Worm (Caenorhabditis elegans): ENCODE measurements around the gene srj-13.

srj-13 gene

ce11 chrV:7434805-7435363 is 32.4 kb downstream of the srj-13 start (continued):
- TF ChIP-seq nfyb-1 (GFP tag; IDR thresholded peaks at IDR 0.05) (peak; percentile 55), Y56A3A.18 (GFP tag; IDR thresholded peaks at IDR 0.05) (0 out of 2 replicates have a peak, but pooled peaks have one; percentile 29), xnd-1 (tag; optimal IDR thresholded peaks at IDR 0.05) (no peak), hlh-12 (tag; optimal IDR thresholded peaks at IDR 0.05) (no peak), unc-62 (GFP tag; optimal IDR thresholded peaks at IDR 0.05) (no peak), tbp1 (GFP tag; optimal IDR thresholded peaks at IDR 0.05) (peak; percentile 46), hmg-1.2 (GFP tag; IDR thresholded peaks at IDR 0.05) (peak; percentile 32; the same call in 1 of the 2 replicates), Y53G8AR.9 (GFP tag; conservative IDR thresholded peaks at IDR 0.05) (peak; percentile 36; the same call in 1 of the 2 replicates), sptf-2 (GFP tag; optimal IDR thresholded peaks at IDR 0.05) (no peak), chd-7 (tag; optimal IDR thresholded peaks at IDR 0.05) (peak; percentile 25), pbrm-1 (GFP tag; IDR thresholded peaks at IDR 0.05) (no peak), madf-10 (tag; optimal IDR thresholded peaks at IDR 0.05) (peak; percentile 24), K12H6.12 (tag; optimal IDR thresholded peaks at IDR 0.05) (peak; percentile 50), nhr-80 (tag; optimal IDR thresholded peaks at IDR 0.05) (peak; percentile 45), cebp-1 (GFP tag; IDR thresholded peaks at IDR 0.05) (no peak), cebp-1 (tag; optimal IDR thresholded peaks at IDR 0.05) (peak; percentile 52)

- TF ChIP-seq lin-40 (tag; optimal IDR thresholded peaks at IDR 0.05): no peak
- peak; percentile 71 for TF ChIP-seq ama-1 (optimal IDR thresholded peaks at IDR 0.05)
- TF ChIP-seq ama-1 (GFP tag; optimal IDR thresholded peaks at IDR 0.05): no peak
- TF ChIP-seq die-1 (tag; optimal IDR thresholded peaks at IDR 0.05): no peak
- TF ChIP-seq lin-26 (GFP tag; IDR thresholded peaks at IDR 0.05): 0 out of 2 replicates have a peak, but pooled peaks have one; percentile 18
- no peak for TF ChIP-seq rec-8 (tag; optimal IDR thresholded peaks at IDR 0.05)
- TF ChIP-seq ceh-100 (GFP tag; IDR thresholded peaks at IDR 0.05): no peak
- TF ChIP-seq nfyb-1 (GFP tag; IDR thresholded peaks at IDR 0.05): 0 out of 2 replicates have a peak, but pooled peaks have one; percentile 15
Measured at ce11 chrV:7435376-7436204, 33.1 kb downstream of the srj-13 start, which contains the start of the genes ddo-2 and F25E5.8. TSS of gene ddo-2 (minus strand) at chrV:7435705. TSS of gene F25E5.8 (plus strand) at chrV:7435930.

ce11 chrV:7436509-7436908 is 34.1 kb downstream of the srj-13 start:
- 0 out of 2 replicates have a peak, but pooled peaks have one; percentile 25 for TF ChIP-seq Y53G8AR.9 (GFP tag; conservative IDR thresholded peaks at IDR 0.05)
- TF ChIP-seq tbp1 (GFP tag; optimal IDR thresholded peaks at IDR 0.05): no peak
- TF ChIP-seq atf-7 (tag; optimal IDR thresholded peaks at IDR 0.05): no peak

ce11 chrV:7436911-7437310 is 34.5 kb downstream of the srj-13 start:
- TF ChIP-seq F10E7.11 (tag; optimal IDR thresholded peaks at IDR 0.05) (no peak), fkh-3 (tag; optimal IDR thresholded peaks at IDR 0.05) (peak; percentile 12), pbrm-1 (GFP tag; IDR thresholded peaks at IDR 0.05) (no peak), madf-6 (GFP tag; IDR thresholded peaks at IDR 0.05) (0 out of 2 replicates have a peak, but pooled peaks have one; percentile 32), hmg-20 (GFP tag; IDR thresholded peaks at IDR 0.05) (no peak), lsy-27 (tag; optimal IDR thresholded peaks at IDR 0.05; ENCODE audit: borderline replicate concordance, insufficient read depth) (no peak), ama-1 (optimal IDR thresholded peaks at IDR 0.05) (peak; percentile 74), ama-1 (GFP tag; optimal IDR thresholded peaks at IDR 0.05) (no peak), ceh-40 (GFP tag; IDR thresholded peaks at IDR 0.05) (no peak), Y53G8AR.9 (GFP tag; conservative IDR thresholded peaks at IDR 0.05) (peak; percentile 34; the same call in 1 of the 2 replicates), F22D6.2 (tag; optimal IDR thresholded peaks at IDR 0.05) (no peak), snpc-1.1 (tag; optimal IDR thresholded peaks at IDR 0.05; ENCODE audit: insufficient read depth) (no peak), lin-26 (GFP tag; IDR thresholded peaks at IDR 0.05) (peak; percentile 9; the same call in 1 of the 2 replicates), rpc-1 (optimal IDR thresholded peaks at IDR 0.05) (no peak), rpc-1 (tag; optimal IDR thresholded peaks at IDR 0.05) (no peak), ceh-91 (GFP tag; IDR thresholded peaks at IDR 0.05) (no peak), egrh-3 (GFP tag; IDR thresholded peaks at IDR 0.05) (no peak), nhr-90 (tag; optimal IDR thresholded peaks at IDR 0.05) (no peak), tbx-9 (tag; optimal IDR thresholded peaks at IDR 0.05; ENCODE audit: borderline replicate concordance) (no peak), madf-3 (GFP tag; IDR thresholded peaks at IDR 0.05) (0 out of 2 replicates have a peak, but pooled peaks have one; percentile 24), F57A8.1 (GFP tag; optimal IDR thresholded peaks at IDR 0.05) (no peak), chd-7 (tag; optimal IDR thresholded peaks at IDR 0.05) (peak; percentile 32), egl-44 (GFP tag; IDR thresholded peaks at IDR 0.05) (no peak)
